Fruit fly (Drosophila melanogaster) whole organism, embryonic: ENCODE results near the gene CG32706.

Source experiments
- CG33213 ChIP-seq: fragments of 200-800 bp; sonication (Bioruptor generic); optimal IDR thresholded peaks from 3 replicates; lab custom pipeline; 2016; ENCODE audit warnings: missing biosample characterization, missing genetic modification characterization
- CG9797 ChIP-seq: fragments of 200-800 bp; sonication (Bioruptor generic); optimal IDR thresholded peaks from 3 replicates; lab custom pipeline; 2018; ENCODE audit warnings: missing biosample characterization, mild to moderate bottlenecking, missing genetic modification characterization
- D19B ChIP-seq: fragments of 200-800 bp; sonication (Bioruptor generic); optimal IDR thresholded peaks from 2 replicates; lab custom pipeline; 2017; ENCODE audit warnings: missing biosample characterization, mild to moderate bottlenecking, missing genetic modification characterization
- Mad ChIP-seq: fragments of 200-800 bp; sonication (Bioruptor generic); optimal IDR thresholded peaks from 2 replicates; lab custom pipeline; 2016; ENCODE audit warnings: missing biosample characterization, missing genetic modification characterization
- org-1 ChIP-seq: fragments of 200-800 bp; sonication (Bioruptor generic); optimal IDR thresholded peaks from 2 replicates; lab custom pipeline; 2017; ENCODE audit warnings: missing biosample characterization, missing genetic modification characterization
- sob ChIP-seq: fragments of 200-800 bp; sonication (Bioruptor generic); IDR thresholded peaks from 2 replicates; pipeline ENCODE4 v1.3.6; 2022; ENCODE audit warnings: missing biosample characterization, missing genetic modification characterization
- tap ChIP-seq: fragments of 200-800 bp; optimal IDR thresholded peaks from 3 replicates; lab custom pipeline; 2019; ENCODE audit warnings: missing biosample characterization, mild to moderate bottlenecking, missing genetic modification characterization, moderate library complexity
- tll ChIP-seq, 2 experiments: fragments of 200-800 bp in 1 of 2; fragments of >200 bp in 1 of 2; sonication (Bioruptor generic) in 1 of 2; optimal IDR thresholded peaks; 2 replicates each; lab custom pipeline; 2017 to 2019; ENCODE audit warnings: missing biosample characterization in 2 of 2, missing genetic modification characterization in 2 of 2, mild to moderate bottlenecking in 1 of 2, moderate library complexity in 1 of 2

DNA sequence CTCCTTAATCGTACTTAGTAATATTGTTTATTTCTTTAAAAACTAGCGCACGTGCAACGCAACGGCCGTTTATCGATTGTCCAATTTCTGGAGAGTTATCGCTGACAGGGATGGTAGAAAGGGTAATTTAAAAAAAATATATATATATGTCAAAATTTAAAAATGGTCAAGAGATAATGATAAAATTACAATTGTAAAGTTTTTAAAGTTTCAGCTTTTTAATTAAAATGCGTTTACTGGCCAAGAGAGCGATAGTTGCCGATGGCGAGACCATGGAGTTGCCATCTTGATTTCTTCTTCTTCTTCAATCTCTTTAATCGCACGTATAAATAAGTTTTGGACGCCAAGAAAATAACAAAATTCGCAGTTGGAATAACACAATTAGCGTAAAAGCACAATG, 6.0 kb upstream of the CG32706 start, which contains the start of the genes CG7246 and HP1b:
- no peak for TF ChIP-seq CG33213
- no peak for TF ChIP-seq org-1 (GFP tag; lab: Kevin White, UChicago)
- peak; percentile 89 for TF ChIP-seq sob (GFP tag; lab: Robert Waterston, UW)
- TF ChIP-seq CG9797 (GFP tag; lab: Kevin White, UChicago), result no peak
- TF ChIP-seq tap (tag; lab: Kevin White, UChicago), result peak; percentile 25
- no peak for TF ChIP-seq tll (GFP tag; optimal IDR thresholded peaks at IDR 0.05; lab: Kevin White, UChicago)
- TF ChIP-seq D19B (GFP tag; lab: Kevin White, UChicago), result peak; percentile 26
- peak; percentile 23 for TF ChIP-seq Mad (GFP tag; lab: Kevin White, UChicago)
